Worm (Caenorhabditis elegans) whole organism, mixed stage, embryonic: ENCODE data around the gene F02H6.6.

Source experiments
- blmp-1 ChIP-seq: fragments of 150-350 bp; optimal IDR thresholded peaks from 2 replicates; lab custom pipeline; 2014; ENCODE audit warnings: missing biosample characterization, missing genetic modification characterization
- lin-13 ChIP-seq: fragments of 150-350 bp; optimal IDR thresholded peaks from 2 replicates; lab custom pipeline; 2014; ENCODE audit warnings: missing biosample characterization, missing genetic modification characterization
- pha-4 ChIP-seq: fragments of 150-350 bp; optimal IDR thresholded peaks from 2 replicates; lab custom pipeline; 2018; ENCODE audit warnings: missing biosample characterization, missing genetic modification reagents, missing genetic modification characterization
- sptf-1 ChIP-seq: sonication (generic microtip); optimal IDR thresholded peaks from 2 replicates; lab custom pipeline; 2017; ENCODE audit warnings: mild to moderate bottlenecking, missing genetic modification characterization, moderate library complexity, missing compliant biosample characterization
- unc-39 ChIP-seq: fragments of 150-350 bp; optimal IDR thresholded peaks from 2 replicates; lab custom pipeline; 2014; ENCODE audit warnings: missing biosample characterization, missing genetic modification characterization
- ztf-11 ChIP-seq: fragments of 150-350 bp; optimal IDR thresholded peaks from 2 replicates; lab custom pipeline; 2014; ENCODE audit warnings: missing biosample characterization, missing genetic modification characterization

DNA sequence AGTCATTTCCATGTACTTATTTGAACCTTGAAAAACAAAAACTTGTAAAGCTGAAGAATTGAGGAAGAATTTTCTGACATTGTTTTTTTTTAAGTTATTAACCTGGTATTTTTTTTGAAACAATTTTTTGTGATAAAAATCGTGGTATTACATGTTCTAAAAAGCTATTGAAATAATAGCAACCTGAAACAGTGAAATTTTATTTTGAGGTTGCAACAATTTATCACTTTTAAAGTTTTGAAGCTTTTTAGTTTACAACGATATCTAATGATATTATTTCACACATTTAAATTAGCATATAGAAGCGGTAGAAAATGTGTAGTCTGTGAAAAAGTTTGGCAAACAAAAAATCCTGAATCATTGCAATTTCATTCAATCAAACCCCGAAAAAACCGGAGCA, 26.8 kb upstream of the F02H6.6 start:
- TF ChIP-seq blmp-1 (tag; lab: Kevin White, UChicago) = no peak
- TF ChIP-seq pha-4 = no peak
- no peak for TF ChIP-seq sptf-1 (tag; lab: Kevin White, UChicago)
- TF ChIP-seq ztf-11 (tag; lab: Kevin White, UChicago) = no peak
- no peak for TF ChIP-seq unc-39 (tag; lab: Kevin White, UChicago)
- TF ChIP-seq lin-13 (tag; lab: Kevin White, UChicago) = no peak
